Fruit fly (Drosophila melanogaster) whole organism, wandering third instar larva: ENCODE measurements around the gene Ndae1.

Source experiments
- dmrt93B ChIP-seq: fragments of 200-800 bp; sonication (Bioruptor generic); optimal IDR thresholded peaks from 2 replicates; lab custom pipeline; 2018; ENCODE audit warnings: missing biosample characterization, mild to moderate bottlenecking, missing genetic modification characterization
- woc ChIP-seq: sonication (Bioruptor generic); optimal IDR thresholded peaks from 2 replicates; lab custom pipeline; 2016; ENCODE audit warnings: missing biosample characterization, mild to moderate bottlenecking, missing genetic modification characterization

dm6 chr2L:7277562-7278255, 28.6 kb upstream of the Ndae1 start:
- no peak for TF ChIP-seq woc
- no peak for TF ChIP-seq dmrt93B (GFP tag; lab: Kevin White, UChicago)
